Worm (Caenorhabditis elegans) whole organism, L3 larva: ENCODE results near the gene Y111B2A.21.
A peak's percentile ranks its signal among the peaks of the same experiment; 100 is the strongest.

Experiments
- R02D3.7 ChIP-seq: fragments of 150-350 bp; optimal IDR thresholded peaks from 2 replicates; lab custom pipeline; 2014; ENCODE audit warnings: missing biosample characterization, missing genetic modification characterization
- ZK546.5 ChIP-seq: sonication (generic microtip); optimal IDR thresholded peaks from 2 replicates; lab custom pipeline; 2017; ENCODE audit warnings: missing biosample characterization, missing genetic modification characterization
- aly-2 ChIP-seq: fragments of 150-350 bp; optimal IDR thresholded peaks from 2 replicates; lab custom pipeline; 2014; ENCODE audit warnings: missing biosample characterization, missing genetic modification characterization
- ama-1 ChIP-seq: fragments of 150-350 bp; optimal IDR thresholded peaks from 2 replicates; lab custom pipeline; 2018
- ceh-28 ChIP-seq: fragments of 150-350 bp; optimal IDR thresholded peaks from 2 replicates; lab custom pipeline; 2014; ENCODE audit warnings: missing biosample characterization, missing genetic modification reagents, missing genetic modification characterization
- ceh-82 ChIP-seq: fragments of 150-350 bp; optimal IDR thresholded peaks from 2 replicates; lab custom pipeline; 2014; ENCODE audit warnings: missing biosample characterization, missing genetic modification characterization
- ceh-9 ChIP-seq: sonication (generic microtip); optimal IDR thresholded peaks from 2 replicates; lab custom pipeline; 2018; ENCODE audit warnings: missing biosample characterization, missing genetic modification characterization
- daf-12 ChIP-seq: fragments of 150-350 bp; optimal IDR thresholded peaks from 2 replicates; lab custom pipeline; 2014; ENCODE audit warnings: missing biosample characterization, missing genetic modification reagents, missing genetic modification characterization
- egl-5 ChIP-seq: fragments of 150-350 bp; optimal IDR thresholded peaks from 2 replicates; lab custom pipeline; 2017; ENCODE audit warnings: missing biosample characterization, missing genetic modification reagents, missing genetic modification characterization, inconsistent platforms
- elt-1 ChIP-seq: fragments of 150-350 bp; optimal IDR thresholded peaks from 2 replicates; lab custom pipeline; 2014; ENCODE audit warnings: missing biosample characterization, missing genetic modification characterization
- elt-2 ChIP-seq: sonication (generic microtip); optimal IDR thresholded peaks from 2 replicates; lab custom pipeline; 2016; ENCODE audit warnings: missing genetic modification reagents, mild to moderate bottlenecking, missing genetic modification characterization, missing compliant biosample characterization
- elt-3 ChIP-seq, 3 experiments: fragments of 150-350 bp in 1 of 3; sonication (generic microtip) in 2 of 3; optimal IDR thresholded peaks; 2 replicates in 2 of 3; 4 replicates in 1 of 3; lab custom pipeline; 2014 to 2017; ENCODE audit warnings: missing biosample characterization in 3 of 3, missing genetic modification characterization in 3 of 3
- eor-1 ChIP-seq, 2 experiments: fragments of 150-350 bp; optimal IDR thresholded peaks; 2 replicates each; lab custom pipeline; 2014 to 2018; ENCODE audit warnings: missing biosample characterization in 2 of 2, missing genetic modification characterization in 2 of 2
- fkh-10 ChIP-seq: sonication (generic microtip); optimal IDR thresholded peaks from 2 replicates; lab custom pipeline; 2017; ENCODE audit warnings: missing biosample characterization, missing genetic modification reagents, missing genetic modification characterization
- fos-1 ChIP-seq: fragments of 150-350 bp; optimal IDR thresholded peaks from 2 replicates; lab custom pipeline; 2014; ENCODE audit warnings: missing biosample characterization, missing genetic modification characterization
- hmg-11 ChIP-seq: sonication (generic microtip); optimal IDR thresholded peaks from 2 replicates; lab custom pipeline; 2016; ENCODE audit warnings: missing genetic modification characterization, missing compliant biosample characterization
- lin-15B ChIP-seq: fragments of 150-350 bp; optimal IDR thresholded peaks from 2 replicates; lab custom pipeline; 2014; ENCODE audit warnings: missing biosample characterization, missing genetic modification characterization
- lin-39 ChIP-seq: fragments of 150-350 bp; optimal IDR thresholded peaks from 2 replicates; lab custom pipeline; 2018; ENCODE audit warnings: missing biosample characterization, missing genetic modification reagents, missing genetic modification characterization
- lsy-12 ChIP-seq: sonication (generic microtip); optimal IDR thresholded peaks from 2 replicates; lab custom pipeline; 2016; ENCODE audit warnings: mild to moderate bottlenecking, missing genetic modification characterization, missing compliant biosample characterization
- mdl-1 ChIP-seq: fragments of 150-350 bp; optimal IDR thresholded peaks from 2 replicates; lab custom pipeline; 2014; ENCODE audit warnings: missing biosample characterization, missing genetic modification characterization
- mml-1 ChIP-seq: fragments of 150-350 bp; sonication (generic microtip); optimal IDR thresholded peaks from 3 replicates; lab custom pipeline; 2014; ENCODE audit warnings: missing biosample characterization, missing genetic modification characterization
- nfya-1 ChIP-seq: sonication (generic microtip); optimal IDR thresholded peaks from 2 replicates; lab custom pipeline; 2017; ENCODE audit warnings: missing genetic modification characterization, mild to moderate bottlenecking, missing compliant biosample characterization, antibody characterized with exemption, moderate library complexity; ENCODE audit not compliant: insufficient read depth
- nhr-11 ChIP-seq: fragments of 150-350 bp; optimal IDR thresholded peaks from 2 replicates; lab custom pipeline; 2014; ENCODE audit warnings: missing biosample characterization, missing genetic modification characterization
- nhr-12 ChIP-seq: fragments of 150-350 bp; optimal IDR thresholded peaks from 2 replicates; lab custom pipeline; 2014; ENCODE audit warnings: missing biosample characterization, missing genetic modification characterization
- nhr-237 ChIP-seq: fragments of 150-350 bp; optimal IDR thresholded peaks from 2 replicates; lab custom pipeline; 2014; ENCODE audit warnings: missing biosample characterization, missing genetic modification characterization
- nhr-25 ChIP-seq: sonication (generic microtip); optimal IDR thresholded peaks from 2 replicates; lab custom pipeline; 2017; ENCODE audit warnings: missing biosample characterization, missing genetic modification characterization
- nhr-28 ChIP-seq: fragments of 150-350 bp; optimal IDR thresholded peaks from 2 replicates; lab custom pipeline; 2014; ENCODE audit warnings: missing biosample characterization, missing genetic modification characterization
- nhr-43 ChIP-seq: sonication (generic microtip); optimal IDR thresholded peaks from 2 replicates; lab custom pipeline; 2016; ENCODE audit warnings: mild to moderate bottlenecking, missing genetic modification characterization, missing compliant biosample characterization; ENCODE audit not compliant: poor library complexity, severe bottlenecking
- nhr-67 ChIP-seq: fragments of 150-350 bp; optimal IDR thresholded peaks from 2 replicates; lab custom pipeline; 2014; ENCODE audit warnings: missing biosample characterization, missing genetic modification characterization
- nhr-76 ChIP-seq: fragments of 150-350 bp; sonication (generic microtip); optimal IDR thresholded peaks from 5 replicates; lab custom pipeline; 2014; ENCODE audit warnings: missing biosample characterization, missing genetic modification characterization
- nhr-77 ChIP-seq: fragments of 150-350 bp; optimal IDR thresholded peaks from 2 replicates; lab custom pipeline; 2014; ENCODE audit warnings: missing biosample characterization, missing genetic modification characterization
- pha-4 ChIP-seq: fragments of 150-350 bp; optimal IDR thresholded peaks from 2 replicates; lab custom pipeline; 2014; ENCODE audit warnings: missing biosample characterization, missing genetic modification reagents, missing genetic modification characterization
- pqm-1 ChIP-seq: fragments of 150-350 bp; optimal IDR thresholded peaks from 2 replicates; lab custom pipeline; 2017; ENCODE audit warnings: missing biosample characterization, missing genetic modification characterization, inconsistent platforms
- sea-2 ChIP-seq: fragments of 150-350 bp; sonication (generic microtip); optimal IDR thresholded peaks from 4 replicates; lab custom pipeline; 2014; ENCODE audit warnings: missing biosample characterization, missing genetic modification reagents, missing genetic modification characterization
- skn-1 ChIP-seq: fragments of 150-350 bp; optimal IDR thresholded peaks from 2 replicates; lab custom pipeline; 2014; ENCODE audit warnings: missing biosample characterization, missing genetic modification characterization
- snpc-4 ChIP-seq: fragments of 150-350 bp; optimal IDR thresholded peaks from 2 replicates; lab custom pipeline; 2014; ENCODE audit warnings: missing biosample characterization, missing genetic modification characterization
- tbx-2 ChIP-seq: sonication (generic microtip); optimal IDR thresholded peaks from 2 replicates; lab custom pipeline; 2016; ENCODE audit warnings: mild to moderate bottlenecking, missing genetic modification characterization, missing compliant biosample characterization
- unc-39 ChIP-seq: sonication (generic microtip); optimal IDR thresholded peaks from 4 replicates; lab custom pipeline; 2017; ENCODE audit warnings: missing biosample characterization, missing genetic modification characterization
- unc-62 ChIP-seq: fragments of 150-350 bp; sonication (generic microtip); optimal IDR thresholded peaks from 4 replicates; lab custom pipeline; 2014; ENCODE audit warnings: missing biosample characterization, missing genetic modification reagents, missing genetic modification characterization
- zag-1 ChIP-seq: fragments of 150-350 bp; optimal IDR thresholded peaks from 2 replicates; lab custom pipeline; 2014; ENCODE audit warnings: missing biosample characterization, missing genetic modification characterization
- ztf-4 ChIP-seq: fragments of 150-350 bp; optimal IDR thresholded peaks from 2 replicates; lab custom pipeline; 2014; ENCODE audit warnings: missing biosample characterization, missing genetic modification characterization

The Y111B2A.21 gene

ce11 chrIII:12746369-12746855, at the start of gene Y111B2A.21:
TSS of gene Y111B2A.21 (plus strand) at chrIII:12746419.
- TF ChIP-seq unc-39 (no peak), elt-3 (tag; optimal IDR thresholded peaks at IDR 0.05; lab: Kevin White, UChicago) (no peak), ZK546.5 (no peak), ama-1 (no peak), mml-1 (tag; lab: Kevin White, UChicago) (no peak), lin-15B (no peak), nhr-43 (tag; lab: Kevin White, UChicago) (no peak), sea-2 (no peak), nhr-67 (no peak), ceh-82 (tag; lab: Kevin White, UChicago) (no peak), mdl-1 (tag; lab: Kevin White, UChicago) (no peak), nhr-77 (no peak), lin-39 (tag; lab: Kevin White, UChicago) (no peak)

ce11 chrIII:12697591-12697990, 48.6 kb upstream of the Y111B2A.21 start:
- TF ChIP-seq sea-2 (no peak), nfya-1 (tag; lab: Kevin White, UChicago) (peak; percentile 59)

ce11 chrIII:12699194-12699593, 47.0 kb upstream of the Y111B2A.21 start, which contains the start of gene sas-1:
TSS of gene sas-1 (plus strand) at chrIII:12699494.
- TF ChIP-seq R02D3.7 (tag; lab: Kevin White, UChicago): no peak

ce11 chrIII:12702375-12702774, 43.8 kb upstream of the Y111B2A.21 start:
- TF ChIP-seq nfya-1 (tag; lab: Kevin White, UChicago) (peak; percentile 82), ztf-4 (no peak)

ce11 chrIII:12703237-12703636, 43.0 kb upstream of the Y111B2A.21 start:
- no peak for TF ChIP-seq eor-1 (tag; optimal IDR thresholded peaks at IDR 0.05; lab: Kevin White, UChicago)
- TF ChIP-seq nfya-1 (tag; lab: Kevin White, UChicago): peak; percentile 77

ce11 chrIII:12711217-12711616, 35.0 kb upstream of the Y111B2A.21 start, which contains the start of gene hut-1:
TSS of gene hut-1 (plus strand) at chrIII:12711560.
- no peak for TF ChIP-seq nhr-76 (tag; lab: Kevin White, UChicago)
- no peak for TF ChIP-seq daf-12
- peak; percentile 63 for TF ChIP-seq hmg-11 (tag; lab: Kevin White, UChicago)
- no peak for TF ChIP-seq ceh-82 (tag; lab: Kevin White, UChicago)
- no peak for TF ChIP-seq nhr-67
- no peak for TF ChIP-seq elt-1 (tag; lab: Kevin White, UChicago)
- no peak for TF ChIP-seq ZK546.5
- no peak for TF ChIP-seq ceh-28 (tag; lab: Kevin White, UChicago)
- TF ChIP-seq ceh-9 (tag; lab: Kevin White, UChicago): no peak
- TF ChIP-seq eor-1 (tag; optimal IDR thresholded peaks at IDR 0.05; lab: Kevin White, UChicago): no peak
- TF ChIP-seq ama-1: no peak
- TF ChIP-seq unc-39: no peak
- TF ChIP-seq lin-39 (tag; lab: Kevin White, UChicago): peak; percentile 38
- TF ChIP-seq egl-5 (tag; lab: Kevin White, UChicago): peak; percentile 93
- no peak for TF ChIP-seq nhr-77
- no peak for TF ChIP-seq fos-1
- TF ChIP-seq fkh-10 (GFP tag; lab: Kevin White, UChicago): no peak
- no peak for TF ChIP-seq mdl-1 (tag; lab: Kevin White, UChicago)
- TF ChIP-seq pqm-1 (tag; lab: Kevin White, UChicago): no peak
- TF ChIP-seq zag-1 (tag; lab: Kevin White, UChicago): no peak
- no peak for TF ChIP-seq mml-1 (tag; lab: Kevin White, UChicago)
- no peak for TF ChIP-seq nhr-43 (tag; lab: Kevin White, UChicago)
- peak; percentile 84 for TF ChIP-seq pha-4
- TF ChIP-seq elt-2 (tag; lab: Kevin White, UChicago): no peak
- no peak for TF ChIP-seq ztf-4
- TF ChIP-seq elt-3 (tag; optimal IDR thresholded peaks at IDR 0.05; lab: Kevin White, UChicago): no peak
- no peak for TF ChIP-seq tbx-2 (tag; lab: Kevin White, UChicago)
- TF ChIP-seq nhr-237 (tag; lab: Kevin White, UChicago): no peak
- no peak for TF ChIP-seq aly-2 (tag; lab: Kevin White, UChicago)
- peak; percentile 9 for TF ChIP-seq snpc-4 (tag; lab: Kevin White, UChicago)
- TF ChIP-seq lin-15B: peak; percentile 44
- TF ChIP-seq unc-62 (GFP tag; lab: Kevin White, UChicago): no peak
- no peak for TF ChIP-seq sea-2
- no peak for TF ChIP-seq nhr-12 (tag; lab: Kevin White, UChicago)
- no peak for TF ChIP-seq R02D3.7 (tag; lab: Kevin White, UChicago)
- TF ChIP-seq nfya-1 (tag; lab: Kevin White, UChicago): peak; percentile 68
- no peak for TF ChIP-seq lsy-12
- no peak for TF ChIP-seq nhr-11 (tag; lab: Kevin White, UChicago)
- no peak for TF ChIP-seq nhr-28 (tag; lab: Kevin White, UChicago)
- TF ChIP-seq nhr-25 (tag; lab: Kevin White, UChicago): no peak
- no peak for TF ChIP-seq skn-1 (tag; lab: Kevin White, UChicago)
